Worm (Caenorhabditis elegans) whole organism, young adult: Measurements from ENCODE around the gene orc-2.

Experiments
- B0261.1 ChIP-seq: sonication (generic microtip); optimal IDR thresholded peaks from 2 replicates; lab custom pipeline; 2016; ENCODE audit warnings: mild to moderate bottlenecking, missing genetic modification characterization, moderate library complexity, missing compliant biosample characterization
- C06A6.2 ChIP-seq: fragments of 200-800 bp; sonication (Bioruptor generic); conservative IDR thresholded peaks from 2 replicates; pipeline ENCODE4 v1.3.6; 2022; ENCODE audit warnings: missing genetic modification characterization, missing compliant biosample characterization
- F23B12.7 ChIP-seq: sonication (generic microtip); optimal IDR thresholded peaks from 2 replicates; lab custom pipeline; 2017; ENCODE audit warnings: missing genetic modification characterization, mild to moderate bottlenecking, missing compliant biosample characterization, antibody characterized with exemption, moderate library complexity; ENCODE audit not compliant: insufficient read depth
- F37B4.10 ChIP-seq: fragments of 200-800 bp; sonication (Bioruptor generic); IDR thresholded peaks from 2 replicates; pipeline ENCODE4 v1.3.6; 2022; ENCODE audit warnings: missing genetic modification characterization, missing compliant biosample characterization
- F52B5.7 ChIP-seq: sonication (generic microtip); optimal IDR thresholded peaks from 2 replicates; lab custom pipeline; 2016; ENCODE audit warnings: mild to moderate bottlenecking, missing genetic modification characterization, missing compliant biosample characterization
- K12H6.12 ChIP-seq: fragments of 200-800 bp; sonication (Bioruptor generic); optimal IDR thresholded peaks from 2 replicates; lab custom pipeline; 2018; ENCODE audit warnings: mild to moderate bottlenecking, missing genetic modification characterization, missing compliant biosample characterization
- T07F8.4 ChIP-seq: sonication (generic microtip); optimal IDR thresholded peaks from 2 replicates; lab custom pipeline; 2016; ENCODE audit warnings: mild to moderate bottlenecking, missing genetic modification characterization, moderate library complexity, missing compliant biosample characterization
- Y67H2A.10 ChIP-seq: fragments of 200-800 bp; sonication (Bioruptor generic); conservative IDR thresholded peaks from 2 replicates; pipeline ENCODE4 v1.3.6; 2022; ENCODE audit warnings: missing genetic modification reagents, missing genetic modification characterization, missing compliant biosample characterization
- ZK185.1 ChIP-seq: sonication (generic microtip); optimal IDR thresholded peaks from 2 replicates; lab custom pipeline; 2016; ENCODE audit warnings: mild to moderate bottlenecking, missing genetic modification characterization, missing compliant biosample characterization; ENCODE audit not compliant: poor library complexity, severe bottlenecking
- akir-1 ChIP-seq: fragments of 200-800 bp; sonication (Bioruptor generic); optimal IDR thresholded peaks from 2 replicates; lab custom pipeline; 2018; ENCODE audit warnings: mild to moderate bottlenecking, missing genetic modification characterization, moderate library complexity, missing compliant biosample characterization
- ama-1 ChIP-seq, 3 experiments: fragments of 150-350 bp in 1 of 3; sonication (generic microtip) in 2 of 3; optimal IDR thresholded peaks; 2 replicates each; lab custom pipeline; 2014 to 2018; ENCODE audit warnings: missing biosample characterization in 2 of 3, missing genetic modification characterization in 2 of 3, missing genetic modification reagents in 2 of 3
- aptf-2 ChIP-seq: fragments of 200-800 bp; sonication (Bioruptor generic); conservative IDR thresholded peaks from 2 replicates; pipeline ENCODE4 v1.3.6; 2022; ENCODE audit warnings: missing genetic modification reagents, missing genetic modification characterization, missing compliant biosample characterization
- athp-1 ChIP-seq: sonication (generic microtip); optimal IDR thresholded peaks from 2 replicates; lab custom pipeline; 2017; ENCODE audit warnings: mild to moderate bottlenecking, missing genetic modification characterization, missing compliant biosample characterization
- attf-5 ChIP-seq: fragments of 200-800 bp; sonication (Bioruptor generic); optimal IDR thresholded peaks from 2 replicates; lab custom pipeline; 2018; ENCODE audit warnings: mild to moderate bottlenecking, missing genetic modification characterization, missing compliant biosample characterization
- bed-1 ChIP-seq: fragments of 200-800 bp; sonication (Bioruptor generic); IDR thresholded peaks from 2 replicates; pipeline ENCODE4 v1.3.6; 2022; ENCODE audit warnings: missing genetic modification reagents, missing genetic modification characterization, missing compliant biosample characterization
- bed-2 ChIP-seq: fragments of 200-800 bp; sonication (Bioruptor generic); IDR thresholded peaks from 2 replicates; pipeline ENCODE4 v1.3.6; 2022; ENCODE audit warnings: missing genetic modification reagents, missing genetic modification characterization, missing compliant biosample characterization
- cebp-2 ChIP-seq: fragments of 200-800 bp; sonication (Bioruptor generic); IDR thresholded peaks from 2 replicates; pipeline ENCODE4 v1.3.6; 2022; ENCODE audit warnings: missing genetic modification characterization, missing compliant biosample characterization
- ceh-58 ChIP-seq: fragments of 200-800 bp; sonication (Bioruptor generic); IDR thresholded peaks from 2 replicates; pipeline ENCODE4 v1.3.6; 2022; ENCODE audit warnings: missing genetic modification characterization, missing compliant biosample characterization
- dox-1 ChIP-seq: fragments of 200-800 bp; sonication (Bioruptor generic); IDR thresholded peaks from 2 replicates; pipeline ENCODE4 v1.3.6; 2022; ENCODE audit warnings: missing genetic modification reagents, missing genetic modification characterization, missing compliant biosample characterization
- egl-18 ChIP-seq: fragments of 200-800 bp; sonication (Bioruptor generic); IDR thresholded peaks from 2 replicates; pipeline ENCODE4 v1.3.6; 2022; ENCODE audit warnings: missing genetic modification reagents, missing genetic modification characterization, missing compliant biosample characterization
- gei-17 ChIP-seq: fragments of 200-800 bp; sonication (Bioruptor generic); optimal IDR thresholded peaks from 2 replicates; lab custom pipeline; 2018; ENCODE audit warnings: mild to moderate bottlenecking, missing genetic modification characterization, missing compliant biosample characterization
- hmg-1.2 ChIP-seq: fragments of 200-800 bp; sonication (Bioruptor generic); IDR thresholded peaks from 2 replicates; pipeline ENCODE4 v1.3.6; 2022; ENCODE audit warnings: missing genetic modification reagents, missing genetic modification characterization, missing compliant biosample characterization
- hsf-1 ChIP-seq: fragments of 200-800 bp; sonication (Bioruptor generic); IDR thresholded peaks from 2 replicates; pipeline ENCODE4 v1.3.6; 2022; ENCODE audit warnings: missing genetic modification reagents, missing genetic modification characterization, missing compliant biosample characterization
- let-607 ChIP-seq, 2 experiments: fragments of 200-800 bp in 1 of 2; sonication (Bioruptor generic) in 1 of 2; sonication (generic microtip) in 1 of 2; optimal IDR thresholded peaks; 2 replicates each; lab custom pipeline; 2016 to 2018; ENCODE audit warnings: mild to moderate bottlenecking in 2 of 2, missing compliant biosample characterization in 2 of 2, missing genetic modification characterization in 2 of 2, moderate library complexity in 2 of 2, missing genotype in 1 of 2
- lin-26 ChIP-seq: fragments of 200-800 bp; sonication (Bioruptor generic); IDR thresholded peaks from 2 replicates; pipeline ENCODE4 v1.3.6; 2022; ENCODE audit warnings: missing genetic modification reagents, missing genetic modification characterization, missing compliant biosample characterization
- lin-35 ChIP-seq, 3 experiments: fragments of 150-350 bp in 2 of 3; sonication (generic microtip) in 1 of 3; optimal IDR thresholded peaks; 2 replicates each; lab custom pipeline; 2014 to 2018; ENCODE audit warnings: missing biosample characterization in 3 of 3, missing genetic modification characterization in 3 of 3, missing genetic modification reagents in 3 of 3
- madf-6 ChIP-seq: fragments of 200-800 bp; sonication (Bioruptor generic); IDR thresholded peaks from 2 replicates; pipeline ENCODE4 v1.3.6; 2022; ENCODE audit warnings: missing genetic modification reagents, missing genetic modification characterization, missing compliant biosample characterization
- mcd-1 ChIP-seq: fragments of 200-800 bp; sonication (Bioruptor generic); IDR thresholded peaks from 2 replicates; pipeline ENCODE4 v1.3.6; 2022; ENCODE audit warnings: missing genetic modification reagents, missing genetic modification characterization, missing compliant biosample characterization
- mes-4 ChIP-seq: sonication (generic microtip); optimal IDR thresholded peaks from 2 replicates; lab custom pipeline; 2016; ENCODE audit warnings: missing genotype, missing genetic modification characterization, missing compliant biosample characterization
- nfya-1 ChIP-seq: sonication (generic microtip); optimal IDR thresholded peaks from 2 replicates; lab custom pipeline; 2017; ENCODE audit warnings: antibody characterized with exemption, missing compliant biosample characterization, missing genetic modification characterization, borderline replicate concordance; ENCODE audit not compliant: insufficient read depth
- nhr-120 ChIP-seq: fragments of 200-800 bp; sonication (Bioruptor generic); IDR thresholded peaks from 2 replicates; pipeline ENCODE4 v1.3.6; 2022; ENCODE audit warnings: missing genetic modification characterization, missing compliant biosample characterization
- nhr-179 ChIP-seq: sonication (generic microtip); optimal IDR thresholded peaks from 2 replicates; lab custom pipeline; 2016; ENCODE audit warnings: mild to moderate bottlenecking, missing genetic modification characterization, missing compliant biosample characterization
- nhr-27 ChIP-seq: fragments of 200-800 bp; sonication (Bioruptor generic); optimal IDR thresholded peaks from 2 replicates; lab custom pipeline; 2018; ENCODE audit warnings: mild to moderate bottlenecking, missing genetic modification characterization, moderate library complexity, missing compliant biosample characterization
- nhr-80 ChIP-seq: sonication (generic microtip); optimal IDR thresholded peaks from 2 replicates; lab custom pipeline; 2016; ENCODE audit warnings: missing genetic modification characterization, missing compliant biosample characterization
- nhr-90 ChIP-seq: sonication (generic microtip); optimal IDR thresholded peaks from 2 replicates; lab custom pipeline; 2016; ENCODE audit warnings: missing genotype, mild to moderate bottlenecking, missing genetic modification characterization, missing compliant biosample characterization
- pbrm-1 ChIP-seq: fragments of 200-800 bp; sonication (Bioruptor generic); IDR thresholded peaks from 2 replicates; pipeline ENCODE4 v1.3.6; 2022; ENCODE audit warnings: missing genetic modification reagents, missing genetic modification characterization, missing compliant biosample characterization
- repo-1 ChIP-seq: sonication (generic microtip); optimal IDR thresholded peaks from 2 replicates; lab custom pipeline; 2017; ENCODE audit warnings: mild to moderate bottlenecking, missing genetic modification characterization, missing compliant biosample characterization
- rpc-1 ChIP-seq, 2 experiments: fragments of 150-350 bp in 1 of 2; sonication (generic microtip) in 1 of 2; optimal IDR thresholded peaks; 2 replicates each; lab custom pipeline; 2014 to 2018; ENCODE audit warnings: missing biosample characterization in 1 of 2, missing genetic modification characterization in 1 of 2, missing genetic modification reagents in 1 of 2, missing genotype in 1 of 2
- sea-2 ChIP-seq: fragments of 200-800 bp; sonication (Bioruptor generic); IDR thresholded peaks from 2 replicates; pipeline ENCODE4 v1.3.6; 2022; ENCODE audit warnings: missing genetic modification characterization, missing compliant biosample characterization
- snpc-1.1 ChIP-seq: sonication (generic microtip); optimal IDR thresholded peaks from 2 replicates; lab custom pipeline; 2017; ENCODE audit warnings: missing genetic modification characterization, mild to moderate bottlenecking, missing compliant biosample characterization, antibody characterized with exemption, moderate library complexity, missing genotype, missing genetic modification reagents; ENCODE audit not compliant: insufficient read depth
- snpc-3.4 ChIP-seq: sonication (generic microtip); optimal IDR thresholded peaks from 2 replicates; lab custom pipeline; 2017; ENCODE audit warnings: missing genetic modification characterization, mild to moderate bottlenecking, missing compliant biosample characterization, antibody characterized with exemption, moderate library complexity, missing genotype, missing genetic modification reagents
- snpc-4 ChIP-seq, 5 experiments: fragments of 150-350 bp in 1 of 5; sonication (generic microtip) in 4 of 5; optimal IDR thresholded peaks; 2 replicates each; lab custom pipeline; 2014 to 2018; ENCODE audit warnings: missing genetic modification characterization in 5 of 5, missing biosample characterization in 3 of 5, antibody characterized with exemption in 2 of 5, mild to moderate bottlenecking in 2 of 5, missing compliant biosample characterization in 2 of 5, missing genotype in 2 of 5, moderate library complexity in 2 of 5, missing genetic modification reagents in 1 of 5
- sptf-2 ChIP-seq: fragments of 200-800 bp; sonication (Bioruptor generic); optimal IDR thresholded peaks from 2 replicates; lab custom pipeline; 2018; ENCODE audit warnings: mild to moderate bottlenecking, missing genetic modification characterization, missing compliant biosample characterization
- unc-130 ChIP-seq: sonication (generic microtip); optimal IDR thresholded peaks from 2 replicates; lab custom pipeline; 2016; ENCODE audit warnings: missing genetic modification reagents, missing genetic modification characterization, missing compliant biosample characterization
- xnd-1 ChIP-seq: sonication (generic microtip); optimal IDR thresholded peaks from 2 replicates; lab custom pipeline; 2016; ENCODE audit warnings: missing genotype, missing genetic modification reagents, missing genetic modification characterization, missing compliant biosample characterization
- ztf-26 ChIP-seq: sonication (generic microtip); optimal IDR thresholded peaks from 2 replicates; lab custom pipeline; 2017; ENCODE audit warnings: missing genetic modification characterization, missing compliant biosample characterization

Gene orc-2

DNA sequence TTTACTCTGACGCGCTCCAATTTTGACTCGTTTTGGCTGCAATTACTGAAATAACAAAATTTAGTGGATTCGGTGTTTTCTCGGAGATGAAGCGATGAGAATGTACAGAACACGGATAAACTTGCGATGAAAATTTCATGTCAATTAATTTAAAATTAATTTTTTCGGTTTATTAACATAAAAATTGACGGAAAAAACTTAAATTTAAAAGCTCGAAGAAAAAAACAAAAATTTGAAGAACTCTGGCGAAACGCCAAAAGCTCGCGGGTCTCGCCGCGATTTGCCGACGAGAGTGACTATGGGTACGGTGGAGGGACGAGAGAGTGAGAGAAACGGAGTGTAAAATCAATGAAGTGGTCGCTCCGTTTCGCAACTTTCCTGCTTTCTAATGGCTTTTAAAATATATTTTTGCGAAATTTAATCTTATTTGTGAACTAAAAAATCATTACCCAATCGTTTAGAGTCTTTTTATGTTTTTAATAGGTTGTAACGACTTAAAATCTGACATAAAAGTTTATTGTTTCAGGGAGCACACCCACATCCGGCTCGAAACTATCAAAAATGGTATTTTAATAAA, 5.0 kb upstream of the orc-2 start, which contains the start of the genes gmps-1 and cap-2 (continued):
- peak; percentile 49 for TF ChIP-seq snpc-4 (GFP tag; optimal IDR thresholded peaks at IDR 0.05; lab: Kevin White, UChicago)
- TF ChIP-seq snpc-4 (tag; optimal IDR thresholded peaks at IDR 0.05; lab: Kevin White, UChicago): peak; percentile 2 to 87 (median 48)
- TF ChIP-seq akir-1 (GFP tag; lab: Kevin White, UChicago): no peak
- TF ChIP-seq F52B5.7: peak; percentile 43
- peak; percentile 81 for TF ChIP-seq xnd-1 (tag; lab: Kevin White, UChicago)
- peak; percentile 52 for TF ChIP-seq unc-130 (GFP tag; lab: Kevin White, UChicago)
- peak; percentile 93 for TF ChIP-seq madf-6 (GFP tag; lab: Robert Waterston, UW)
- peak; percentile 98 for TF ChIP-seq athp-1 (tag; lab: Kevin White, UChicago)
- TF ChIP-seq attf-5 (GFP tag; lab: Kevin White, UChicago): peak; percentile 96
- TF ChIP-seq B0261.1 (tag; lab: Kevin White, UChicago): peak; percentile 26
- peak; percentile 80 for TF ChIP-seq snpc-3.4
- no peak for TF ChIP-seq nhr-27 (tag; lab: Kevin White, UChicago)
- TF ChIP-seq ztf-26 (tag; lab: Kevin White, UChicago): peak; percentile 91
- no peak for TF ChIP-seq mes-4 (tag; lab: Kevin White, UChicago)
- TF ChIP-seq Y67H2A.10: peak; percentile 64; the same call in 1 of the 2 replicates
- TF ChIP-seq nhr-90 (tag; lab: Kevin White, UChicago): peak; percentile 19
- TF ChIP-seq K12H6.12 (tag; lab: Kevin White, UChicago): peak; percentile 89
- TF ChIP-seq hmg-1.2 (GFP tag; lab: Robert Waterston, UW): peak; percentile 88
- TF ChIP-seq repo-1 (tag; lab: Kevin White, UChicago): peak; percentile 95
- peak; percentile 62 for TF ChIP-seq T07F8.4 (tag; lab: Kevin White, UChicago)
- no peak for TF ChIP-seq nfya-1 (tag; lab: Kevin White, UChicago)
- TF ChIP-seq C06A6.2 (GFP tag; lab: Robert Waterston, UW): peak; percentile 93
- TF ChIP-seq F23B12.7 (tag; lab: Kevin White, UChicago): peak; percentile 67
- TF ChIP-seq sptf-2 (GFP tag; lab: Kevin White, UChicago): no peak
- no peak for TF ChIP-seq bed-2 (GFP tag; lab: Robert Waterston, UW)
- peak; percentile 55 to 85 for TF ChIP-seq let-607 (tag; optimal IDR thresholded peaks at IDR 0.05; lab: Kevin White, UChicago)
- TF ChIP-seq nhr-80 (tag; lab: Kevin White, UChicago): peak; percentile 45
- TF ChIP-seq mcd-1: peak; percentile 96
- peak; percentile 83 for TF ChIP-seq egl-18 (GFP tag; lab: Robert Waterston, UW)
- TF ChIP-seq ama-1 (optimal IDR thresholded peaks at IDR 0.05; lab: Kevin White, UChicago): no peak
- peak in 1 of 2 experiments; percentile 62 for TF ChIP-seq ama-1 (GFP tag; optimal IDR thresholded peaks at IDR 0.05; lab: Kevin White, UChicago)
- no peak for TF ChIP-seq sea-2 (GFP tag; lab: Robert Waterston, UW)
- peak; percentile 80 for TF ChIP-seq hsf-1 (GFP tag; lab: Robert Waterston, UW)
- TF ChIP-seq F37B4.10 (GFP tag; lab: Robert Waterston, UW): no peak
- no peak; the same call in 1 of the 2 replicates for TF ChIP-seq aptf-2 (GFP tag; lab: Robert Waterston, UW)
- no peak for TF ChIP-seq ceh-58 (GFP tag; lab: Robert Waterston, UW)
- TF ChIP-seq lin-26 (GFP tag; lab: Robert Waterston, UW): peak; percentile 76
- TF ChIP-seq pbrm-1: peak; percentile 97
- TF ChIP-seq ZK185.1 (tag; lab: Kevin White, UChicago): peak; percentile 94
- TF ChIP-seq dox-1 (GFP tag; lab: Robert Waterston, UW): peak; percentile 97
- TF ChIP-seq nhr-179 (tag; lab: Kevin White, UChicago): no peak
- TF ChIP-seq bed-1: no peak
- TF ChIP-seq gei-17 (GFP tag; lab: Kevin White, UChicago): peak; percentile 87
- peak; percentile 15 to 96 (median 75) for TF ChIP-seq lin-35 (GFP tag; optimal IDR thresholded peaks at IDR 0.05; lab: Kevin White, UChicago)
- TF ChIP-seq snpc-1.1: peak; percentile 64
- TF ChIP-seq cebp-2: peak; percentile 81; the same call in 1 of the 2 replicates
- TF ChIP-seq rpc-1 (optimal IDR thresholded peaks at IDR 0.05; lab: Kevin White, UChicago): peak; percentile 27
- TF ChIP-seq rpc-1 (tag; optimal IDR thresholded peaks at IDR 0.05; lab: Kevin White, UChicago): no peak
- TF ChIP-seq nhr-120 (GFP tag; lab: Robert Waterston, UW): no peak
